Fruit fly (Drosophila melanogaster) whole organism, prepupa: Measurements from ENCODE around the gene CG13991.

Experiments
- Blimp-1 ChIP-seq: fragments of 200-800 bp; sonication (Bioruptor generic); optimal IDR thresholded peaks from 3 replicates; lab custom pipeline; 2017; ENCODE audit warnings: missing biosample characterization, missing genetic modification characterization, mild to moderate bottlenecking, moderate library complexity, missing genetic modification reagents
- CG10631 ChIP-seq: fragments of 200-800 bp; sonication (Bioruptor generic); optimal IDR thresholded peaks from 2 replicates; lab custom pipeline; 2016; ENCODE audit warnings: missing biosample characterization, missing genetic modification characterization
- CG10669 ChIP-seq: fragments of 200-800 bp; sonication (Bioruptor generic); optimal IDR thresholded peaks from 3 replicates; lab custom pipeline; 2018; ENCODE audit warnings: missing biosample characterization, mild to moderate bottlenecking, missing genetic modification characterization, moderate library complexity
- CG11762 ChIP-seq: fragments of 200-800 bp; sonication (Bioruptor generic); optimal IDR thresholded peaks from 3 replicates; lab custom pipeline; 2016; ENCODE audit warnings: missing biosample characterization, missing genetic modification characterization; ENCODE audit not compliant: insufficient read depth
- CG11902 ChIP-seq: fragments of 200-800 bp; sonication (Bioruptor generic); optimal IDR thresholded peaks from 3 replicates; lab custom pipeline; 2016; ENCODE audit warnings: missing biosample characterization, missing genetic modification characterization
- CG15336 ChIP-seq: fragments of 200-800 bp; sonication (Bioruptor generic); IDR thresholded peaks from 2 replicates; pipeline ENCODE4 v1.3.6; 2022; ENCODE audit warnings: missing biosample characterization, missing genetic modification characterization
- CG1621 ChIP-seq: fragments of 200-800 bp; sonication (Bioruptor generic); optimal IDR thresholded peaks from 3 replicates; lab custom pipeline; 2018; ENCODE audit warnings: missing biosample characterization, mild to moderate bottlenecking, missing genetic modification characterization
- CG16779 ChIP-seq: fragments of 200-800 bp; sonication (Bioruptor generic); optimal IDR thresholded peaks from 3 replicates; lab custom pipeline; 2017; ENCODE audit warnings: missing biosample characterization, mild to moderate bottlenecking, missing genetic modification characterization
- CG31627 ChIP-seq: fragments of 200-800 bp; sonication (Bioruptor generic); optimal IDR thresholded peaks from 3 replicates; lab custom pipeline; 2016; ENCODE audit warnings: missing biosample characterization, missing genetic modification characterization
- CG34406 ChIP-seq: fragments of 200-800 bp; sonication (Bioruptor generic); optimal IDR thresholded peaks from 3 replicates; lab custom pipeline; 2016; ENCODE audit warnings: missing biosample characterization, missing genetic modification characterization
- CG3919 ChIP-seq: fragments of 200-800 bp; sonication (Bioruptor generic); optimal IDR thresholded peaks from 3 replicates; lab custom pipeline; 2016; ENCODE audit warnings: missing biosample characterization, missing genetic modification characterization
- CG4318 ChIP-seq: fragments of 200-800 bp; sonication (Bioruptor generic); optimal IDR thresholded peaks from 3 replicates; lab custom pipeline; 2017; ENCODE audit warnings: missing biosample characterization, mild to moderate bottlenecking, missing genetic modification characterization
- CG6276 ChIP-seq: fragments of 200-800 bp; sonication (Bioruptor generic); optimal IDR thresholded peaks from 2 replicates; lab custom pipeline; 2017; ENCODE audit warnings: missing biosample characterization, mild to moderate bottlenecking, missing genetic modification characterization
- CG6792 ChIP-seq: fragments of 200-800 bp; sonication (Bioruptor generic); optimal IDR thresholded peaks from 3 replicates; lab custom pipeline; 2016; ENCODE audit warnings: missing biosample characterization, missing genetic modification characterization
- CG6808 ChIP-seq: fragments of 200-800 bp; sonication (Bioruptor generic); optimal IDR thresholded peaks from 3 replicates; lab custom pipeline; 2017; ENCODE audit warnings: missing biosample characterization, missing genetic modification characterization, mild to moderate bottlenecking, moderate library complexity, missing genetic modification reagents
- CG6854 ChIP-seq: fragments of 200-800 bp; sonication (Bioruptor generic); optimal IDR thresholded peaks from 2 replicates; lab custom pipeline; 2017; ENCODE audit warnings: missing biosample characterization, mild to moderate bottlenecking, missing genetic modification characterization
- CG7368 ChIP-seq: fragments of 200-800 bp; sonication (Bioruptor generic); optimal IDR thresholded peaks from 3 replicates; lab custom pipeline; 2016; ENCODE audit warnings: missing biosample characterization, missing genetic modification characterization
- CG8119 ChIP-seq: fragments of 200-800 bp; sonication (Bioruptor generic); IDR thresholded peaks from 3 replicates; pipeline ENCODE4 v1.3.6; 2022; ENCODE audit warnings: missing biosample characterization, missing genetic modification characterization
- CG8319 ChIP-seq: fragments of 200-800 bp; sonication (Bioruptor generic); optimal IDR thresholded peaks from 3 replicates; lab custom pipeline; 2016; ENCODE audit warnings: missing biosample characterization, missing genetic modification characterization
- CG8632 ChIP-seq: fragments of 200-800 bp; sonication (Bioruptor generic); optimal IDR thresholded peaks from 3 replicates; lab custom pipeline; 2016; ENCODE audit warnings: missing biosample characterization, missing genetic modification characterization
- CG9139 ChIP-seq: fragments of 200-800 bp; sonication (Bioruptor generic); optimal IDR thresholded peaks from 3 replicates; lab custom pipeline; 2017; ENCODE audit warnings: missing biosample characterization, mild to moderate bottlenecking, missing genetic modification characterization
- Eip75B ChIP-seq: fragments of 200-800 bp; sonication (Bioruptor generic); optimal IDR thresholded peaks from 3 replicates; lab custom pipeline; 2016; ENCODE audit warnings: missing biosample characterization, missing genetic modification characterization
- Eip78C ChIP-seq: fragments of 200-800 bp; sonication (Bioruptor generic); peaks from one replicate; lab custom pipeline; 2016; ENCODE audit warnings: missing biosample characterization, missing genetic modification characterization
- Eip93F ChIP-seq: fragments of 200-800 bp; sonication (Bioruptor generic); optimal IDR thresholded peaks from 2 replicates; lab custom pipeline; 2016; ENCODE audit warnings: missing biosample characterization, mild to moderate bottlenecking, missing genetic modification characterization
- Ets21C ChIP-seq: fragments of 200-800 bp; sonication (Bioruptor generic); optimal IDR thresholded peaks from 3 replicates; lab custom pipeline; 2016; ENCODE audit warnings: missing biosample characterization, missing genetic modification characterization
- Ets96B ChIP-seq: fragments of 200-800 bp; optimal IDR thresholded peaks from 2 replicates; lab custom pipeline; 2019; ENCODE audit warnings: missing biosample characterization, mild to moderate bottlenecking, missing genetic modification characterization, moderate library complexity
- Gug ChIP-seq: fragments of 200-800 bp; sonication (Bioruptor generic); IDR thresholded peaks from 2 replicates; pipeline ENCODE4 v1.3.6; 2022; ENCODE audit warnings: missing biosample characterization, missing genetic modification characterization
- Hr4 ChIP-seq: fragments of 200-800 bp; sonication (Bioruptor generic); optimal IDR thresholded peaks from 3 replicates; lab custom pipeline; 2016; ENCODE audit warnings: missing biosample characterization, missing genetic modification characterization
- Lpt ChIP-seq: fragments of 200-800 bp; sonication (Bioruptor generic); optimal IDR thresholded peaks from 3 replicates; lab custom pipeline; 2016; ENCODE audit warnings: missing biosample characterization, missing genetic modification characterization
- Met ChIP-seq: fragments of 200-800 bp; sonication (Bioruptor generic); optimal IDR thresholded peaks from 3 replicates; lab custom pipeline; 2016; ENCODE audit warnings: missing biosample characterization, missing genetic modification characterization
- Smox ChIP-seq: fragments of 200-800 bp; sonication (Bioruptor generic); optimal IDR thresholded peaks from 3 replicates; lab custom pipeline; 2016; ENCODE audit warnings: missing biosample characterization, missing genetic modification characterization
- Sox102F ChIP-seq: fragments of 200-800 bp; sonication (Bioruptor generic); optimal IDR thresholded peaks from 2 replicates; lab custom pipeline; 2016; ENCODE audit warnings: missing biosample characterization, mild to moderate bottlenecking, missing genetic modification characterization
- Sox14 ChIP-seq: fragments of 200-800 bp; sonication (Bioruptor generic); optimal IDR thresholded peaks from 3 replicates; lab custom pipeline; 2016; ENCODE audit warnings: missing biosample characterization, missing genetic modification characterization
- Sox15 ChIP-seq: fragments of 200-800 bp; sonication (Bioruptor generic); optimal IDR thresholded peaks from 3 replicates; lab custom pipeline; 2016; ENCODE audit warnings: missing biosample characterization, missing genetic modification characterization
- acj6 ChIP-seq: fragments of 200-800 bp; sonication (Bioruptor generic); optimal IDR thresholded peaks from 3 replicates; lab custom pipeline; 2016; ENCODE audit warnings: missing biosample characterization, missing genetic modification characterization
- cyc ChIP-seq: fragments of 200-800 bp; sonication (Bioruptor generic); optimal IDR thresholded peaks from 3 replicates; lab custom pipeline; 2016; ENCODE audit warnings: missing biosample characterization, missing genetic modification characterization
- dsx ChIP-seq: fragments of 200-800 bp; optimal IDR thresholded peaks from 3 replicates; lab custom pipeline; 2019; ENCODE audit warnings: missing biosample characterization, mild to moderate bottlenecking, missing genetic modification characterization, moderate library complexity; ENCODE audit not compliant: poor library complexity, severe bottlenecking
- fkh ChIP-seq: fragments of 200-800 bp; sonication (Bioruptor generic); optimal IDR thresholded peaks from 3 replicates; lab custom pipeline; 2017; ENCODE audit warnings: missing biosample characterization, mild to moderate bottlenecking, missing genetic modification characterization, moderate library complexity
- lz ChIP-seq: fragments of 200-800 bp; sonication (Bioruptor generic); optimal IDR thresholded peaks from 3 replicates; lab custom pipeline; 2016; ENCODE audit warnings: missing biosample characterization, missing genetic modification characterization
- net ChIP-seq: fragments of 200-800 bp; sonication (Bioruptor generic); optimal IDR thresholded peaks from 3 replicates; lab custom pipeline; 2016; ENCODE audit warnings: missing biosample characterization, missing genetic modification characterization
- pdm3 ChIP-seq: fragments of 200-800 bp; sonication (Bioruptor generic); optimal IDR thresholded peaks from 3 replicates; lab custom pipeline; 2016; ENCODE audit warnings: missing biosample characterization, missing genetic modification characterization
- salr ChIP-seq, 2 experiments: fragments of 200-800 bp; sonication (Bioruptor generic); optimal IDR thresholded peaks; 3 replicates each; lab custom pipeline; 2016 to 2018; ENCODE audit warnings: missing biosample characterization in 2 of 2, missing genetic modification characterization in 2 of 2, mild to moderate bottlenecking in 1 of 2
- svp ChIP-seq: fragments of 200-800 bp; sonication (Bioruptor generic); peaks from one replicate; lab custom pipeline; 2016; ENCODE audit warnings: missing biosample characterization, missing genetic modification characterization
- vri ChIP-seq: fragments of 200-800 bp; sonication (Bioruptor generic); optimal IDR thresholded peaks from 3 replicates; lab custom pipeline; 2016; ENCODE audit warnings: missing biosample characterization, mild to moderate bottlenecking, missing genetic modification characterization

CG13991 gene

DNA sequence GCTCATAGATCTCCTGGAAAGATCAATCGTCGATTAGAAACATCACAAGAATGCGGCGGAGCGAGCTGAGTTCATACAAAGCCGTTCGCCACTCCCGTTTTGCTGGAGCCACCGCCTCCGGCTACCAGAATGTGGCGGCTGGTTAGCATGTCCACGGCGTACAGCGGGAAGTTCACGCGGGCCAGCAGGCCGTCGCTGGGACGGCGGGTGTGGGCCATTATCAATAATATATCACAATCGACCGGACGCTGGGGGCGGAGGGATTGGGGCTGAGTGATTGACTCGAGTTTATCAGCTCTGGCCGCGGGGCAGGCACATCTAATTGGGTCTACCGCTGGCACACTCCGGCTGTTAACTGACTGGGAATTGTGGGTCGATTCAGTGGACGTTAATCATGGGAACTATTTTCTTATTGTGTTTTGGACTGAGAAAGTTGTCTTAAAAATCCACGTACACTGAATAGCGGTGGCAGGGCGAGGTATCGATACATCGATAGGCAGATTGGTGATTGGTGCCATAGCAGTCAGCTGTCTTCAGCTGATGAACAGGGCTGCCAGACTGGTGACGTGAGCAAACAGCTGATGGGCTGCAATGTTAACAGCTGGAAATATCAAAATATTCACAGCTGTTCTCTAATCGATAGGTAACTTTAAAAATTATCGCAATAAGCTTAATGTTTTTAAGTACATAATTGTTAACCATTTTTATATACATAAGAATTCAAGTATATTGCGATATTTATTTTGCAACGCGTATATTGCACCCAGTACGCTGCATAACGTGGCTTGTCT lies 40.5 kb upstream of the CG13991 start, which contains the start of gene CG9175:
Gene CG9175 (minus strand): TSS at position 488 of the 791 bp plus-strand sequence.
- TF ChIP-seq fkh (GFP tag; lab: Kevin White, UChicago) (peak; percentile 38), CG4318 (GFP tag; lab: Kevin White, UChicago) (no peak), CG6792 (GFP tag; lab: Kevin White, UChicago) (no peak), net (GFP tag; lab: Kevin White, UChicago) (no peak), Sox14 (GFP tag; lab: Kevin White, UChicago) (peak; percentile 47), CG31627 (peak; percentile 21), vri (GFP tag; lab: Kevin White, UChicago) (no peak), Sox102F (GFP tag; lab: Kevin White, UChicago) (no peak), svp (GFP tag; lab: Kevin White, UChicago) (peak; percentile 96), Gug (GFP tag; lab: Robert Waterston, UW) (no peak), CG8632 (GFP tag; lab: Kevin White, UChicago) (no peak), Eip93F (GFP tag; lab: Kevin White, UChicago) (no peak), cyc (GFP tag; lab: Kevin White, UChicago) (no peak), Blimp-1 (GFP tag; lab: Kevin White, UChicago) (no peak), Eip75B (GFP tag; lab: Kevin White, UChicago) (no peak), Hr4 (GFP tag; lab: Kevin White, UChicago) (no peak), lz (peak; percentile 14), CG1621 (peak; percentile 49), CG34406 (GFP tag; lab: Kevin White, UChicago) (no peak), Eip78C (peak; percentile 80)

DNA sequence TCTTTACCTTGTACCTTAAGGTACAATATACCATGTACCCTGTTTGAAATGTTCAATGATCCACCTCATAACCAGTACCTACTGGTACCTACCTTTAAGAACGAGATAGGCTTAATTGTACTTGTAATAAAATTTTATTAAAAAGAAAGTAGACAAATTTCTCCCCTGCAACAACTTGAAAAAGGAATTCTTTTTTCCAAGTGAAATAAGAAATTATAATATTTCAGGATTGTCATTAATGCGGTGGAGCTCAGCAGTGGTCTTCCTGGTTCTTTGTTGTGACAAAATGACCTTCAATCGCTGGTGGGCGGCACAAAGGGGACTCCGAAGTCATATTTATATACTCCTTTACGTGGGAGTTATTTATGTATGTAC lies 39.9 kb upstream of the CG13991 start:
- TF ChIP-seq Eip78C (peak; percentile 63), Met (GFP tag; lab: Kevin White, UChicago) (peak; percentile 33), Sox14 (GFP tag; lab: Kevin White, UChicago) (peak; percentile 54), CG15336 (GFP tag; lab: Robert Waterston, UW) (no peak), CG11902 (GFP tag; lab: Kevin White, UChicago) (no peak)

DNA sequence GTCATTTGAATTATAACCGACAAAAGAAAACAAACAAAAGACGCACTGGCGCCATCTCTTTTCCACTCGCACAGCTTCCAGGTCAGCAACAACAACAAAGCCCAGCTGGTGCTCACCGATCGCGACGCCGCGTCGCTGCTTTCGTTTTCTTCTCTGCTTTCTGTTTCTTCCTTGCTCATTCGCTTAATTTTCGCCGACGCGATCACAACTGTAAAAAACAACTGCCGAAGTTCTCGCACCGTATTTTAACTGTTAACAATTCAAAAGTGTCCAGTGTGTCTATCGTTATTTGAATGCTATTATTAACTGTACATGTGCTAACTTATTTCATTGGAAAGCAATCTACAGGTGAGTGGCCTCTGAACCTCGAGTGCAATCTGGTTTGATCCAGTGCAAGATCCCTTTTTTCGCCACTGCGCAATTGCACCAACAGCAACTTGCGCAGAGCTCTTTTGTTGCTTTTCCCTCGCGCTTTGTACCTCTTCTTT lies 38.9 kb upstream of the CG13991 start, which contains the start of gene stai:
Gene stai (plus strand): TSS at position 176 of the 488 bp plus-strand sequence.
- TF ChIP-seq Eip93F (GFP tag; lab: Kevin White, UChicago) (no peak), Eip78C (peak; percentile 86), CG6276 (GFP tag; lab: Kevin White, UChicago) (peak; percentile 17), CG4318 (GFP tag; lab: Kevin White, UChicago) (no peak), cyc (GFP tag; lab: Kevin White, UChicago) (no peak), pdm3 (GFP tag; lab: Kevin White, UChicago) (no peak), Hr4 (GFP tag; lab: Kevin White, UChicago) (no peak), CG9139 (GFP tag; lab: Kevin White, UChicago) (peak; percentile 51), Ets96B (tag; lab: Kevin White, UChicago) (no peak), CG11762 (GFP tag; lab: Kevin White, UChicago) (peak; percentile 12), svp (GFP tag; lab: Kevin White, UChicago) (peak; percentile 93), CG6792 (GFP tag; lab: Kevin White, UChicago) (no peak), dsx (peak; percentile 58), net (GFP tag; lab: Kevin White, UChicago) (peak; percentile 41), Gug (GFP tag; lab: Robert Waterston, UW) (no peak), CG7368 (GFP tag; lab: Kevin White, UChicago) (peak; percentile 17), CG15336 (GFP tag; lab: Robert Waterston, UW) (peak; percentile 25; the same call in 1 of the 2 replicates), Ets21C (GFP tag; lab: Kevin White, UChicago) (no peak), CG6854 (GFP tag; lab: Kevin White, UChicago) (peak; percentile 68), CG10631 (GFP tag; lab: Kevin White, UChicago) (no peak), Lpt (GFP tag; lab: Kevin White, UChicago) (peak; percentile 4), CG8319 (GFP tag; lab: Kevin White, UChicago) (no peak), CG3919 (GFP tag; lab: Kevin White, UChicago) (peak; percentile 57), CG8119 (peak; percentile 39; the same call in 1 of the 3 replicates), CG6808 (GFP tag; lab: Kevin White, UChicago) (peak; percentile 66), CG16779 (no peak), CG1621 (peak; percentile 24), lz (peak; percentile 13), salr (GFP tag; optimal IDR thresholded peaks at IDR 0.05; lab: Kevin White, UChicago) (peak in 1 of 2 experiments; percentile 15), acj6 (GFP tag; lab: Kevin White, UChicago) (no peak), Smox (no peak), CG10669 (GFP tag; lab: Kevin White, UChicago) (no peak), CG11902 (GFP tag; lab: Kevin White, UChicago) (no peak), Met (GFP tag; lab: Kevin White, UChicago) (peak; percentile 17), Sox15 (GFP tag; lab: Kevin White, UChicago) (no peak)
